Worm (Caenorhabditis elegans) whole organism, mixed stage, embryonic: ENCODE results near the gene K09C4.2.

Experiments
- bed-3 ChIP-seq: fragments of 200-800 bp; sonication (Bioruptor generic); optimal IDR thresholded peaks from 3 replicates; lab custom pipeline; 2018; ENCODE audit warnings: mild to moderate bottlenecking, missing genetic modification characterization, moderate library complexity, missing compliant biosample characterization
- blmp-1 ChIP-seq: fragments of 150-350 bp; optimal IDR thresholded peaks from 2 replicates; lab custom pipeline; 2014; ENCODE audit warnings: missing biosample characterization, missing genetic modification characterization
- ceh-39 ChIP-seq: fragments of 150-350 bp; optimal IDR thresholded peaks from 2 replicates; lab custom pipeline; 2014; ENCODE audit warnings: missing biosample characterization, missing genetic modification characterization
- ceh-43 ChIP-seq: fragments of 200-800 bp; sonication (Bioruptor generic); optimal IDR thresholded peaks from 2 replicates; lab custom pipeline; 2018; ENCODE audit warnings: mild to moderate bottlenecking, missing genetic modification characterization, moderate library complexity, missing compliant biosample characterization
- ceh-83 ChIP-seq: fragments of 200-800 bp; sonication (Bioruptor generic); optimal IDR thresholded peaks from 2 replicates; lab custom pipeline; 2018; ENCODE audit warnings: mild to moderate bottlenecking, missing genetic modification characterization, missing compliant biosample characterization
- ces-1 ChIP-seq: fragments of 150-350 bp; optimal IDR thresholded peaks from 2 replicates; lab custom pipeline; 2014; ENCODE audit warnings: missing biosample characterization, missing genetic modification reagents, missing genetic modification characterization
- drap-1 ChIP-seq: fragments of 200-800 bp; sonication (Bioruptor generic); optimal IDR thresholded peaks from 3 replicates; lab custom pipeline; 2018; ENCODE audit warnings: mild to moderate bottlenecking, missing genetic modification characterization, missing compliant biosample characterization
- elt-1 ChIP-seq: sonication (generic microtip); optimal IDR thresholded peaks from 2 replicates; lab custom pipeline; 2017; ENCODE audit warnings: missing genetic modification characterization, mild to moderate bottlenecking, missing compliant biosample characterization, antibody characterized with exemption, moderate library complexity, borderline replicate concordance; ENCODE audit not compliant: insufficient read depth
- elt-3 ChIP-seq: fragments of 150-350 bp; optimal IDR thresholded peaks from 2 replicates; lab custom pipeline; 2014; ENCODE audit warnings: missing biosample characterization, missing genetic modification characterization
- flh-1 ChIP-seq: fragments of 200-800 bp; sonication (Bioruptor generic); optimal IDR thresholded peaks from 2 replicates; lab custom pipeline; 2018; ENCODE audit warnings: mild to moderate bottlenecking, missing genetic modification characterization, moderate library complexity, missing compliant biosample characterization
- ham-2 ChIP-seq: fragments of 200-800 bp; sonication (Bioruptor generic); optimal IDR thresholded peaks from 2 replicates; lab custom pipeline; 2018; ENCODE audit warnings: mild to moderate bottlenecking, missing genetic modification characterization, missing compliant biosample characterization
- hlh-1 ChIP-seq: fragments of 150-350 bp; optimal IDR thresholded peaks from 2 replicates; lab custom pipeline; 2014; ENCODE audit warnings: missing biosample characterization, missing genetic modification reagents, missing genetic modification characterization
- lin-32 ChIP-seq: fragments of 200-800 bp; sonication (Bioruptor generic); optimal IDR thresholded peaks from 2 replicates; lab custom pipeline; 2018; ENCODE audit warnings: mild to moderate bottlenecking, missing genetic modification characterization, missing compliant biosample characterization
- lsy-2 ChIP-seq: fragments of 150-350 bp; optimal IDR thresholded peaks from 2 replicates; lab custom pipeline; 2014; ENCODE audit warnings: missing biosample characterization, missing genetic modification characterization
- mep-1 ChIP-seq: fragments of 150-350 bp; optimal IDR thresholded peaks from 2 replicates; lab custom pipeline; 2017; ENCODE audit warnings: missing biosample characterization, missing genetic modification reagents, missing genetic modification characterization, inconsistent platforms
- mls-2 ChIP-seq: sonication (generic microtip); optimal IDR thresholded peaks from 2 replicates; lab custom pipeline; 2016; ENCODE audit warnings: mild to moderate bottlenecking, missing genetic modification characterization, moderate library complexity, missing compliant biosample characterization
- nhr-2 ChIP-seq: fragments of 150-350 bp; optimal IDR thresholded peaks from 2 replicates; lab custom pipeline; 2014; ENCODE audit warnings: missing biosample characterization, missing genetic modification characterization
- nhr-237 ChIP-seq: fragments of 150-350 bp; optimal IDR thresholded peaks from 2 replicates; lab custom pipeline; 2014; ENCODE audit warnings: missing biosample characterization, missing genetic modification characterization
- nhr-28 ChIP-seq: fragments of 150-350 bp; optimal IDR thresholded peaks from 2 replicates; lab custom pipeline; 2014; ENCODE audit warnings: missing biosample characterization, missing genetic modification characterization
- sem-2 ChIP-seq: fragments of 200-800 bp; sonication (Bioruptor generic); optimal IDR thresholded peaks from 2 replicates; lab custom pipeline; 2018; ENCODE audit warnings: mild to moderate bottlenecking, missing genetic modification characterization, missing compliant biosample characterization
- snpc-4 ChIP-seq: fragments of 150-350 bp; optimal IDR thresholded peaks from 2 replicates; lab custom pipeline; 2014; ENCODE audit warnings: missing biosample characterization, missing genetic modification characterization
- sptf-1 ChIP-seq: sonication (generic microtip); optimal IDR thresholded peaks from 2 replicates; lab custom pipeline; 2017; ENCODE audit warnings: mild to moderate bottlenecking, missing genetic modification characterization, moderate library complexity, missing compliant biosample characterization
- tbx-8 ChIP-seq: fragments of 200-800 bp; sonication (Bioruptor generic); optimal IDR thresholded peaks from 2 replicates; lab custom pipeline; 2018; ENCODE audit warnings: mild to moderate bottlenecking, missing genetic modification characterization, moderate library complexity, missing compliant biosample characterization
- unc-120 ChIP-seq: sonication (generic microtip); optimal IDR thresholded peaks from 2 replicates; lab custom pipeline; 2017; ENCODE audit warnings: missing genetic modification characterization, missing compliant biosample characterization; ENCODE audit not compliant: poor library complexity, severe bottlenecking
- unc-39 ChIP-seq: fragments of 150-350 bp; optimal IDR thresholded peaks from 2 replicates; lab custom pipeline; 2014; ENCODE audit warnings: missing biosample characterization, missing genetic modification characterization
- unc-62 ChIP-seq: fragments of 150-350 bp; optimal IDR thresholded peaks from 2 replicates; lab custom pipeline; 2014; ENCODE audit warnings: missing biosample characterization, missing genetic modification reagents, missing genetic modification characterization
- zip-8 ChIP-seq: fragments of 150-350 bp; optimal IDR thresholded peaks from 2 replicates; lab custom pipeline; 2014; ENCODE audit warnings: missing biosample characterization, missing genetic modification characterization
- ztf-11 ChIP-seq: fragments of 150-350 bp; optimal IDR thresholded peaks from 2 replicates; lab custom pipeline; 2014; ENCODE audit warnings: missing biosample characterization, missing genetic modification characterization

Gene K09C4.2

DNA sequence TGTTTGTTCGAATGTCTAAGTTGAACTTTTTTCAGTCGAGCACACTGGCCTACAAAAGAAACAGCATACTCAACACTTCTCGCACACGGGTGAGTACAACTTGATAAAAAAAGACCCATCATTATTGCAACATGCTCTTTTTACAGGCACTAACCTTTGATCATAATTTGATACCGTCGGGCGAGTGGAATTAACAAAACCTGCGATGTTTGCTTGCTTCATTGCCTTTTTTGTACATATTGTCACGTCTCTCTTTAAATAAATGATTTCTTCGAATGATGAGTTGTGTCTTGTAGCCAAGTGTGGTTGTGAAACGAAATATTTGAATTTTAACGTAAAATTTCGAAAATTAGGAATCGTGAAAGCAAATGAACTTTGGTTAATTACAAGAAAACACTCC, 10.8 kb upstream of the K09C4.2 start:
- no peak for TF ChIP-seq snpc-4 (tag; lab: Kevin White, UChicago)
- TF ChIP-seq ceh-83 (GFP tag; lab: Kevin White, UChicago), result no peak
- no peak for TF ChIP-seq bed-3 (GFP tag; lab: Kevin White, UChicago)
- no peak for TF ChIP-seq unc-39 (tag; lab: Kevin White, UChicago)
- no peak for TF ChIP-seq mls-2 (tag; lab: Kevin White, UChicago)
- TF ChIP-seq nhr-237 (tag; lab: Kevin White, UChicago), result no peak
- no peak for TF ChIP-seq elt-1 (tag; lab: Kevin White, UChicago)
- TF ChIP-seq flh-1, result no peak
- no peak for TF ChIP-seq ztf-11 (tag; lab: Kevin White, UChicago)
- no peak for TF ChIP-seq unc-62 (GFP tag; lab: Kevin White, UChicago)
- no peak for TF ChIP-seq ham-2 (GFP tag; lab: Kevin White, UChicago)
- no peak for TF ChIP-seq ceh-39

ce11 chrX:3289183-3289582, 7.1 kb upstream of the K09C4.2 start, which contains the start of gene K09C4.4:
Gene K09C4.4, plus strand, starts transcription at chrX:3289483.
- TF ChIP-seq ceh-83 (GFP tag; lab: Kevin White, UChicago) (no peak), lin-32 (no peak), bed-3 (GFP tag; lab: Kevin White, UChicago) (no peak), unc-62 (GFP tag; lab: Kevin White, UChicago) (no peak), elt-3 (tag; lab: Kevin White, UChicago) (no peak), nhr-237 (tag; lab: Kevin White, UChicago) (no peak), ham-2 (GFP tag; lab: Kevin White, UChicago) (no peak), tbx-8 (no peak), hlh-1 (tag; lab: Kevin White, UChicago) (no peak)
- TF ChIP-seq, all 35 proteins: peak for 0

ce11 chrX:3290147-3290546, 6.1 kb upstream of the K09C4.2 start:
- TF ChIP-seq drap-1 (GFP tag; lab: Kevin White, UChicago), result no peak
- TF ChIP-seq zip-8 (tag; lab: Kevin White, UChicago), result no peak
- no peak for TF ChIP-seq flh-1
- TF ChIP-seq blmp-1 (tag; lab: Kevin White, UChicago), result no peak
- no peak for TF ChIP-seq lin-32
- TF ChIP-seq elt-1 (tag; lab: Kevin White, UChicago), result no peak
- TF ChIP-seq ces-1 (GFP tag; lab: Kevin White, UChicago), result no peak

DNA sequence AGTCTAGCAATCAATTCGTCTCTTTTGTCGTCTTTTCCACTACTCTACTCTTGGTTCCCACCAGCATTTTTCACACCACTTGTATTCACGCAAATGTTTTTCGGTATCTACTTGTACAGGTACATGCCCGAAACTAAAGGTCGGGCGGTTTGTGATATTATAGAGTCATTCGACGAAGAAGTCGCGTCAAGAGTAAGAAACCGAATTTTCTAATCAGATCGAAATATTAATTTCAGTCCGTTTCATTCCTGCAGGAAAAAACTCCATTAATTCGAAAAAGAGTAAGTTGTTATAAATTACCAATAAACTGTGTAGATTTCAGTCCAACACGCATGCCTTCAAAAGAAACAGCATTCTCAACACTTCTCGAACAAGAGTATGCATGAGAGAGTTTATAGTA, 4.3 kb upstream of the K09C4.2 start:
- TF ChIP-seq nhr-237 (tag; lab: Kevin White, UChicago) (no peak), nhr-2 (tag; lab: Kevin White, UChicago) (no peak), ham-2 (GFP tag; lab: Kevin White, UChicago) (no peak), lsy-2 (tag; lab: Kevin White, UChicago) (no peak), sem-2 (GFP tag; lab: Kevin White, UChicago) (no peak), elt-3 (tag; lab: Kevin White, UChicago) (no peak), unc-120 (tag; lab: Kevin White, UChicago) (no peak), ceh-83 (GFP tag; lab: Kevin White, UChicago) (no peak), lin-32 (no peak), zip-8 (tag; lab: Kevin White, UChicago) (no peak), elt-1 (tag; lab: Kevin White, UChicago) (no peak), tbx-8 (no peak)

ce11 chrX:3297812-3298211, 1.5 kb downstream of the K09C4.2 start:
- TF ChIP-seq elt-1 (tag; lab: Kevin White, UChicago), result no peak

ce11 chrX:3298582-3298981, 2.3 kb downstream of the K09C4.2 start, which contains the start of gene K09C4.1:
Gene K09C4.1, plus strand, starts transcription at chrX:3298882.
- no peak for TF ChIP-seq mep-1
- no peak for TF ChIP-seq flh-1
- TF ChIP-seq elt-3 (tag; lab: Kevin White, UChicago), result no peak
- no peak for TF ChIP-seq ceh-43
- no peak for TF ChIP-seq unc-120 (tag; lab: Kevin White, UChicago)
- no peak for TF ChIP-seq lin-32
- no peak for TF ChIP-seq nhr-28
- no peak for TF ChIP-seq blmp-1 (tag; lab: Kevin White, UChicago)
- TF ChIP-seq unc-62 (GFP tag; lab: Kevin White, UChicago), result no peak
- no peak for TF ChIP-seq unc-39 (tag; lab: Kevin White, UChicago)
- no peak for TF ChIP-seq nhr-237 (tag; lab: Kevin White, UChicago)
- TF ChIP-seq elt-1 (tag; lab: Kevin White, UChicago), result no peak
- TF ChIP-seq hlh-1 (tag; lab: Kevin White, UChicago), result no peak
- TF ChIP-seq tbx-8, result no peak
- no peak for TF ChIP-seq ceh-83 (GFP tag; lab: Kevin White, UChicago)
- TF ChIP-seq bed-3 (GFP tag; lab: Kevin White, UChicago), result no peak
- TF ChIP-seq sptf-1 (tag; lab: Kevin White, UChicago), result no peak
